Worm (Caenorhabditis elegans): Measurements from ENCODE around the gene C07G2.5.

The C07G2.5 gene

ce11 chrIII:4470793-4471192 is 28.0 kb downstream of the C07G2.5 start (continued):
- peak; percentile 84 for TF ChIP-seq lim-7 (GFP tag; IDR thresholded peaks at IDR 0.05)
- TF ChIP-seq zip-11 (GFP tag; IDR thresholded peaks at IDR 0.05), result no peak
- peak; percentile 35 for TF ChIP-seq aha-1 (tag)
- TF ChIP-seq rbr-2 (tag; optimal IDR thresholded peaks at IDR 0.05), result peak; percentile 57
- TF ChIP-seq snpc-1.2 (GFP tag; IDR thresholded peaks at IDR 0.05), result peak; percentile 74
- no peak for TF ChIP-seq mdl-1 (tag; optimal IDR thresholded peaks at IDR 0.05)
- peak; percentile 67 for TF ChIP-seq nhr-111 (GFP tag; optimal IDR thresholded peaks at IDR 0.05)
- TF ChIP-seq ama-1 (optimal IDR thresholded peaks at IDR 0.05), result no peak
- TF ChIP-seq lin-15B (tag; optimal IDR thresholded peaks at IDR 0.05), result no peak
- TF ChIP-seq zfp-3 (GFP tag; conservative IDR thresholded peaks at IDR 0.05), result peak; percentile 83
- TF ChIP-seq lin-13 (GFP tag; optimal IDR thresholded peaks at IDR 0.05), result peak; percentile 64
- no peak for TF ChIP-seq ztf-11 (tag; optimal IDR thresholded peaks at IDR 0.05)
- TF ChIP-seq pha-4 (GFP tag; IDR thresholded peaks at IDR 0.05), result peak; percentile 75
- TF ChIP-seq pha-4 (tag; optimal IDR thresholded peaks at IDR 0.05), result no peak
- no peak for TF ChIP-seq nhr-6 (tag; optimal IDR thresholded peaks at IDR 0.05)
- TF ChIP-seq fos-1 (tag; optimal IDR thresholded peaks at IDR 0.05), result no peak
- peak; percentile 78 for TF ChIP-seq D1046.2 (GFP tag; IDR thresholded peaks at IDR 0.05)
- TF ChIP-seq mes-2 (tag; optimal IDR thresholded peaks at IDR 0.05; ENCODE audit: poor library complexity, severe bottlenecking), result peak; percentile 84
- TF ChIP-seq hmg-1.1 (GFP tag; IDR thresholded peaks at IDR 0.05), result peak; percentile 75
- TF ChIP-seq egl-27 (tag; optimal IDR thresholded peaks at IDR 0.05), result no peak
- TF ChIP-seq nhr-41 (GFP tag; IDR thresholded peaks at IDR 0.05), result 0 out of 2 replicates have a peak, but pooled peaks have one; percentile 36
- no peak for TF ChIP-seq skn-1 (tag; optimal IDR thresholded peaks at IDR 0.05)
- TF ChIP-seq lin-38 (GFP tag; IDR thresholded peaks at IDR 0.05), result peak; percentile 77
- peak; percentile 77 for TF ChIP-seq tra-1 (GFP tag; IDR thresholded peaks at IDR 0.05)
- TF ChIP-seq dmd-6 (GFP tag; IDR thresholded peaks at IDR 0.05), result peak; percentile 54
- TF ChIP-seq dve-1 (tag; optimal IDR thresholded peaks at IDR 0.05; ENCODE audit: insufficient read depth), result peak; percentile 67
- no peak for TF ChIP-seq nhr-77 (tag; optimal IDR thresholded peaks at IDR 0.05)
- TF ChIP-seq ceh-20 (GFP tag; IDR thresholded peaks at IDR 0.05), result no peak
- TF ChIP-seq nhr-102 (tag; optimal IDR thresholded peaks at IDR 0.05), result peak; percentile 90
- TF ChIP-seq mxl-3 (GFP tag; optimal IDR thresholded peaks at IDR 0.05), result no peak
- no peak for TF ChIP-seq zip-2 (tag; optimal IDR thresholded peaks at IDR 0.05)
- TF ChIP-seq unc-62 (GFP tag; optimal IDR thresholded peaks at IDR 0.05 in 1 of 2), result peak in 1 of 2 experiments; percentile 88
- no peak for TF ChIP-seq unc-62 (tag; optimal IDR thresholded peaks at IDR 0.05)
- no peak; the same call in 1 of the 2 replicates for TF ChIP-seq daf-8 (GFP tag; IDR thresholded peaks at IDR 0.05)
- peak; percentile 80 for TF ChIP-seq gei-8 (GFP tag; optimal IDR thresholded peaks at IDR 0.05)
- peak; percentile 85 for TF ChIP-seq vab-7 (GFP tag; IDR thresholded peaks at IDR 0.05)
- TF ChIP-seq zfp-2 (tag; optimal IDR thresholded peaks at IDR 0.05), result peak; percentile 50
- peak in 1 of 2 experiments; percentile 55 for TF ChIP-seq hif-1 (tag; optimal IDR thresholded peaks at IDR 0.05)
- TF ChIP-seq Y105C5A.15 (GFP tag; IDR thresholded peaks at IDR 0.05), result peak; percentile 85
- no peak for TF ChIP-seq ceh-32 (tag; optimal IDR thresholded peaks at IDR 0.05; ENCODE audit: poor library complexity)
- TF ChIP-seq lin-1 (GFP tag; IDR thresholded peaks at IDR 0.05), result peak; percentile 34; the same call in 1 of the 2 replicates
- peak; percentile 9 for TF ChIP-seq nhr-28 (tag; optimal IDR thresholded peaks at IDR 0.05)
- TF ChIP-seq Y48G9A.11 (GFP tag; IDR thresholded peaks at IDR 0.05), result peak; percentile 49
- peak; percentile 78 for TF ChIP-seq nhr-42 (GFP tag; IDR thresholded peaks at IDR 0.05)
- no peak for TF ChIP-seq mxl-2 (GFP tag; conservative IDR thresholded peaks at IDR 0.05)
- peak; percentile 75 for TF ChIP-seq mep-1 (tag; optimal IDR thresholded peaks at IDR 0.05)
- no peak for TF ChIP-seq ceh-28 (tag; optimal IDR thresholded peaks at IDR 0.05)
- no peak for TF ChIP-seq zag-1 (tag; optimal IDR thresholded peaks at IDR 0.05)
- no peak for TF ChIP-seq ces-1 (GFP tag; optimal IDR thresholded peaks at IDR 0.05)
- peak; percentile 77 for TF ChIP-seq Y5F2A.4 (GFP tag; optimal IDR thresholded peaks at IDR 0.05)
- no peak for TF ChIP-seq unc-39 (tag; optimal IDR thresholded peaks at IDR 0.05)
- TF ChIP-seq spr-3 (GFP tag; optimal IDR thresholded peaks at IDR 0.05), result peak; percentile 84
- peak; percentile 87 for TF ChIP-seq ceh-44 (GFP tag; IDR thresholded peaks at IDR 0.05)

All from whole organism, L4 larva.